Fruit fly (Drosophila melanogaster): Measurements from ENCODE around the gene CG34279.

CG34279 gene

DNA sequence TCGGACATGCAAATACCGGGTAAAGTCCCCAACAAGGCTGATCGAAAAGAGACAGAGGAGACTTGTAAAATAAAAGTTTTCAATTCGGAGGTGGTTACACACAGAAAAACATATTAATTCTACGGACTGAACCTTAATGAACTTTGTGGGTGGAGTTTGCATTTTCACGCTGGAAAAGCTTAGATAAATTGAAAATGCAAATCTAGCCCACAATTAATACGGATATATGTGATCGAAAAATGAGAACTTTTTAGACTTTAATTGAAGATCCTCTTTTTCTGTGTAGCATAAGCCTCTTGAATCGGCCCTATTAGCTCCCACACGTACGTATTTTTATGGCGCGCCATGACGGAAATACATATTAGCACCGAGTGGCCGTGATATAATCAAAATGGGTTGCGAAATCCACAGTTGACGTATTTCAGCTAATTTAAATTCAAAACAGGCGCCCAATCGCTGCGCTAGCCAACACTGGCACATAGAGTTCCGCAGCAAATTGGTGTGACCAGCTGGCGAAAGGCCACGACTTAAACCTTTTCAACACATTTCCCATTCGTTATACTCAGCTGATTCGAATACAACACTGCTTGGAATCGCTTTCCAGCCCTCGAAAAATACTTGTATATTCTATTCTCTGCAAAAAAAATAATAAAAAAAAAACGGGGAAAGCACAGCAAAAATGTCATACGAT lies 17.6 kb downstream of the CG34279 start (continued):
- TF ChIP-seq CG10543 (GFP tag; optimal IDR thresholded peaks at IDR 0.05) (peak; percentile 44), CG2199 (GFP tag; IDR thresholded peaks at IDR 0.05) (0 out of 3 replicates have a peak, but pooled peaks have one; percentile 27), Dll (GFP tag; IDR thresholded peaks at IDR 0.05; ENCODE audit: partially characterized antibody) (0 out of 4 replicates have a peak, but pooled peaks have one; percentile 37), dimm (GFP tag; IDR thresholded peaks at IDR 0.05) (no peak), CG2202 (tag; optimal IDR thresholded peaks at IDR 0.05) (peak; percentile 3), Kr (GFP tag; optimal IDR thresholded peaks at IDR 0.05) (no peak), tio (GFP tag; optimal IDR thresholded peaks at IDR 0.05) (peak; percentile 51), ftz-f1 (GFP tag; optimal IDR thresholded peaks at IDR 0.05) (peak; percentile 81), Elba2 (GFP tag; optimal IDR thresholded peaks at IDR 0.05) (peak; percentile 34), lab (GFP tag; optimal IDR thresholded peaks at IDR 0.05) (peak; percentile 76), bigmax (GFP tag; optimal IDR thresholded peaks at IDR 0.05) (peak; percentile 38), sens-2 (GFP tag; IDR thresholded peaks at IDR 0.05) (no peak), CoRest (tag; optimal IDR thresholded peaks at IDR 0.05) (peak; percentile 69), klu (GFP tag; IDR thresholded peaks at IDR 0.05) (no peak), fu2 (GFP tag; optimal IDR thresholded peaks at IDR 0.05) (peak; percentile 61), Adf1 (GFP tag; IDR thresholded peaks at IDR 0.05) (peak; percentile 42; the same call in 1 of the 2 replicates), stc (GFP tag; IDR thresholded peaks at IDR 0.05) (0 out of 2 replicates have a peak, but pooled peaks have one; percentile 15), CG7745 (tag; optimal IDR thresholded peaks at IDR 0.05) (no peak), cato (GFP tag; optimal IDR thresholded peaks at IDR 0.05; ENCODE audit: borderline replicate concordance) (peak; percentile 13), CG8089 (GFP tag; optimal IDR thresholded peaks at IDR 0.05) (peak; percentile 16), CG7357 (GFP tag; IDR thresholded peaks at IDR 0.05) (no peak), CG6813 (GFP tag; optimal IDR thresholded peaks at IDR 0.05) (peak; percentile 17), CG30020 (tag; optimal IDR thresholded peaks at IDR 0.05) (peak; percentile 31), nerfin-2 (GFP tag; IDR thresholded peaks at IDR 0.05; ENCODE audit: partially characterized antibody) (no peak), CG13424 (tag; optimal IDR thresholded peaks at IDR 0.05) (peak; percentile 61), bcd (GFP tag; optimal IDR thresholded peaks at IDR 0.05) (peak; percentile 50), sna (GFP tag; IDR thresholded peaks at IDR 0.05; ENCODE audit: partially characterized antibody) (0 out of 2 replicates have a peak, but pooled peaks have one; percentile 53), Six4 (GFP tag; optimal IDR thresholded peaks at IDR 0.05) (no peak), CG4282 (GFP tag; optimal IDR thresholded peaks at IDR 0.05) (peak; percentile 66), CG2678 (tag; optimal IDR thresholded peaks at IDR 0.05) (peak; percentile 73), Taf1 (GFP tag; IDR thresholded peaks at IDR 0.05) (no peak), sob (GFP tag; IDR thresholded peaks at IDR 0.05) (peak; percentile 84), CG7987 (GFP tag; optimal IDR thresholded peaks at IDR 0.05) (peak; percentile 65), CG3847 (GFP tag; IDR thresholded peaks at IDR 0.05) (peak; percentile 72), Trl (optimal IDR thresholded peaks at IDR 0.05) (no peak), Trl (GFP tag; optimal IDR thresholded peaks at IDR 0.05) (peak; percentile 81), CG14667 (GFP tag; IDR thresholded peaks at IDR 0.05) (no peak), trh (GFP tag; optimal IDR thresholded peaks at IDR 0.05) (no peak), p53 (GFP tag; optimal IDR thresholded peaks at IDR 0.05) (peak; percentile 40), chm (GFP tag; IDR thresholded peaks at IDR 0.05) (no peak; the same call in 1 of the 2 replicates), dysf (GFP tag; IDR thresholded peaks at IDR 0.05) (peak; percentile 79), fd3F (GFP tag; optimal IDR thresholded peaks at IDR 0.05) (peak; percentile 67), D19B (GFP tag; optimal IDR thresholded peaks at IDR 0.05) (no peak), Hr3 (GFP tag; optimal IDR thresholded peaks at IDR 0.05) (peak; percentile 2), tup (GFP tag; optimal IDR thresholded peaks at IDR 0.05) (peak; percentile 63), CG17568 (GFP tag; optimal IDR thresholded peaks at IDR 0.05) (no peak), slbo (GFP tag; IDR thresholded peaks at IDR 0.05) (peak; percentile 58), bab2 (GFP tag; optimal IDR thresholded peaks at IDR 0.05) (peak; percentile 53), CG10366 (GFP tag; IDR thresholded peaks at IDR 0.05) (peak; percentile 46; the same call in 1 of the 2 replicates), Sry-β (GFP tag; optimal IDR thresholded peaks at IDR 0.05) (no peak)

Measured in whole organism, embryonic.